Worm (Caenorhabditis elegans): ENCODE results near the gene tdo-2.

- TF ChIP-seq W03F9.2 (tag; optimal IDR thresholded peaks at IDR 0.05) = no peak
- TF ChIP-seq him-1 (tag; optimal IDR thresholded peaks at IDR 0.05) = no peak
- no peak for TF ChIP-seq dao-5 (tag; optimal IDR thresholded peaks at IDR 0.05)
Measured at ce11 chrIII:5886893-5887292, 32.9 kb downstream of the tdo-2 start, which contains the start of gene C28H8.7.

Data from whole organism, L4/young adult.